Worm (Caenorhabditis elegans): ENCODE measurements around the gene lgg-3.

Gene lgg-3

ce11 chrIII:5692690-5693089 is 5.1 kb downstream of the lgg-3 start, which contains the start of the genes abi-1 and arle-14 (continued):
- TF ChIP-seq die-1 (tag; optimal IDR thresholded peaks at IDR 0.05) (no peak), repo-1 (tag; optimal IDR thresholded peaks at IDR 0.05) (no peak), ztf-22 (GFP tag; optimal IDR thresholded peaks at IDR 0.05) (no peak), snpc-1.1 (tag; optimal IDR thresholded peaks at IDR 0.05; ENCODE audit: insufficient read depth) (peak; percentile 51), F52B5.7 (tag; optimal IDR thresholded peaks at IDR 0.05) (no peak), nfya-2 (GFP tag; IDR thresholded peaks at IDR 0.05) (no peak), lsy-27 (tag; optimal IDR thresholded peaks at IDR 0.05; ENCODE audit: borderline replicate concordance, insufficient read depth) (no peak), akir-1 (GFP tag; optimal IDR thresholded peaks at IDR 0.05) (no peak), F37B4.10 (GFP tag; IDR thresholded peaks at IDR 0.05) (no peak), Y67H2A.10 (GFP tag; conservative IDR thresholded peaks at IDR 0.05) (no peak), xnd-1 (tag; optimal IDR thresholded peaks at IDR 0.05) (no peak), snpc-3.4 (tag; optimal IDR thresholded peaks at IDR 0.05) (peak; percentile 29), efl-1 (GFP tag; optimal IDR thresholded peaks at IDR 0.05) (peak; percentile 81), sea-2 (GFP tag; IDR thresholded peaks at IDR 0.05) (no peak), ztf-25 (GFP tag; IDR thresholded peaks at IDR 0.05) (no peak), aptf-3 (GFP tag; IDR thresholded peaks at IDR 0.05) (no peak), chd-7 (tag; optimal IDR thresholded peaks at IDR 0.05) (no peak), F22D6.2 (tag; optimal IDR thresholded peaks at IDR 0.05) (no peak), unc-130 (GFP tag; optimal IDR thresholded peaks at IDR 0.05) (no peak), ama-1 (optimal IDR thresholded peaks at IDR 0.05) (no peak), ama-1 (GFP tag; optimal IDR thresholded peaks at IDR 0.05) (no peak), aptf-2 (GFP tag; conservative IDR thresholded peaks at IDR 0.05) (no peak), T26A5.8 (tag; optimal IDR thresholded peaks at IDR 0.05) (no peak), dpl-1 (GFP tag; optimal IDR thresholded peaks at IDR 0.05) (peak; percentile 23), mxl-1 (tag; optimal IDR thresholded peaks at IDR 0.05) (no peak)

- TF ChIP-seq snpc-3.4 (tag; optimal IDR thresholded peaks at IDR 0.05) (no peak), rcor-1 (GFP tag; IDR thresholded peaks at IDR 0.05) (no peak), lir-1 (GFP tag; conservative IDR thresholded peaks at IDR 0.05) (no peak), tbx-9 (tag; optimal IDR thresholded peaks at IDR 0.05; ENCODE audit: borderline replicate concordance) (no peak), Y53F4B.3 (GFP tag; IDR thresholded peaks at IDR 0.05) (no peak), T07F8.4 (tag; optimal IDR thresholded peaks at IDR 0.05) (no peak), ztf-26 (tag; optimal IDR thresholded peaks at IDR 0.05) (no peak), mel-28 (tag; optimal IDR thresholded peaks at IDR 0.05; ENCODE audit: borderline replicate concordance) (no peak), ama-1 (optimal IDR thresholded peaks at IDR 0.05) (no peak), ama-1 (GFP tag; optimal IDR thresholded peaks at IDR 0.05) (no peak), lin-35 (GFP tag; optimal IDR thresholded peaks at IDR 0.05) (no peak), F39B2.1 (GFP tag; IDR thresholded peaks at IDR 0.05) (no peak), B0261.1 (tag; optimal IDR thresholded peaks at IDR 0.05) (no peak), sdz-38 (tag; optimal IDR thresholded peaks at IDR 0.05) (no peak), chd-7 (tag; optimal IDR thresholded peaks at IDR 0.05) (no peak)
Measured at ce11 chrIII:5691826-5692225, 6.0 kb downstream of the lgg-3 start.

ce11 chrIII:5688246-5688645 is 9.6 kb downstream of the lgg-3 start:
- TF ChIP-seq attf-3 (GFP tag; conservative IDR thresholded peaks at IDR 0.05): 0 out of 2 replicates have a peak, but pooled peaks have one; percentile 13
- TF ChIP-seq cebp-2 (GFP tag; IDR thresholded peaks at IDR 0.05): no peak
- TF ChIP-seq ceh-100 (GFP tag; IDR thresholded peaks at IDR 0.05): no peak
- no peak for TF ChIP-seq madf-6 (GFP tag; IDR thresholded peaks at IDR 0.05)
- no peak for TF ChIP-seq snpc-1.3 (tag; optimal IDR thresholded peaks at IDR 0.05; ENCODE audit: insufficient read depth)
- TF ChIP-seq F39B2.1 (GFP tag; IDR thresholded peaks at IDR 0.05): no peak
- peak; percentile 40 for TF ChIP-seq nhr-80 (tag; optimal IDR thresholded peaks at IDR 0.05)
- peak; percentile 5 for TF ChIP-seq attf-5 (GFP tag; optimal IDR thresholded peaks at IDR 0.05)
- TF ChIP-seq die-1 (tag; optimal IDR thresholded peaks at IDR 0.05): no peak
- TF ChIP-seq K12H6.12 (tag; optimal IDR thresholded peaks at IDR 0.05): peak; percentile 47
- peak; percentile 44; the same call in 1 of the 2 replicates for TF ChIP-seq hmg-1.2 (GFP tag; IDR thresholded peaks at IDR 0.05)
- no peak for TF ChIP-seq fkh-3 (tag; optimal IDR thresholded peaks at IDR 0.05)
- no peak for TF ChIP-seq Y56A3A.18 (GFP tag; IDR thresholded peaks at IDR 0.05)
- TF ChIP-seq F22D6.2 (tag; optimal IDR thresholded peaks at IDR 0.05): no peak
- TF ChIP-seq B0019.2 (GFP tag; conservative IDR thresholded peaks at IDR 0.05): no peak

Measured in whole organism, young adult.